Fruit fly (Drosophila melanogaster): ENCODE measurements around the gene Nup154.

Nup154 gene

DNA sequence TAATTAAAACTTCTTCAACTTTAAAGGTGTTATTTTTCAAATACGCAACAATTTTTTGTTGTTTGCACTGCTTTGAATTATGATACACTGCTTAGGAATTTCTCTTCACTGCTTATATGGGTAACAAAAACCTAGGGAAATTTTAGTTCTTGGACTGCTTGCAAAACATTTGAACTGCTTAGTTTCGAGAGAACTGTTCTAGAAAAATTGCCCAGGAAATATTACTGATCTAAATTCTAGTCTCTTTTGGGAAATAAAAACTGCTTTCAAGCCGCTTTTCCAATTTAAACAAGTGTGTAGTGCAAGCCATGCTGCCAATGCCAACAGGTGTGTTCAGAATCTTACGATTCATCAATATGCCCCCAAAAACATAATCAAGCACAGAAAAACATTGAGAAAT, 40.1 kb upstream of the Nup154 start (continued):
- TF ChIP-seq YL-1 (GFP tag; optimal IDR thresholded peaks at IDR 0.05) (peak; percentile 83), Atf3 (GFP tag; optimal IDR thresholded peaks at IDR 0.05) (no peak), psq (GFP tag; optimal IDR thresholded peaks at IDR 0.05) (no peak), pho (GFP tag; optimal IDR thresholded peaks at IDR 0.05) (no peak), CoRest (tag; optimal IDR thresholded peaks at IDR 0.05) (peak; percentile 61), Hr39 (optimal IDR thresholded peaks at IDR 0.05) (no peak), CG10654 (GFP tag; optimal IDR thresholded peaks at IDR 0.05) (no peak), CG10543 (GFP tag; optimal IDR thresholded peaks at IDR 0.05) (peak; percentile 1), sima (GFP tag; optimal IDR thresholded peaks at IDR 0.05) (no peak), Mes4 (GFP tag; optimal IDR thresholded peaks at IDR 0.05) (no peak), cwo (GFP tag; optimal IDR thresholded peaks at IDR 0.05) (no peak), sd (tag; optimal IDR thresholded peaks at IDR 0.05) (peak; percentile 92), D19B (GFP tag; optimal IDR thresholded peaks at IDR 0.05) (no peak), CG11696 (GFP tag; IDR thresholded peaks at IDR 0.05) (no peak), Vsx1 (GFP tag; optimal IDR thresholded peaks at IDR 0.05) (no peak), Awh (GFP tag; IDR thresholded peaks at IDR 0.05) (no peak), jumu (GFP tag; optimal IDR thresholded peaks at IDR 0.05) (no peak), B-H2 (GFP tag; optimal IDR thresholded peaks at IDR 0.05) (no peak), vnd (GFP tag; IDR thresholded peaks at IDR 0.05; ENCODE audit: partially characterized antibody) (no peak), CG14710 (tag; optimal IDR thresholded peaks at IDR 0.05) (peak; percentile 62), fd64A (GFP tag; optimal IDR thresholded peaks at IDR 0.05) (no peak), ranshi (GFP tag; IDR thresholded peaks at IDR 0.05) (no peak), CG17361 (GFP tag; IDR thresholded peaks at IDR 0.05) (peak; percentile 44; the same call in 1 of the 3 replicates), CG11456 (GFP tag; IDR thresholded peaks at IDR 0.05) (no peak), disco-r (GFP tag; optimal IDR thresholded peaks at IDR 0.05) (no peak), crc (GFP tag; optimal IDR thresholded peaks at IDR 0.05) (no peak), CG4424 (GFP tag; optimal IDR thresholded peaks at IDR 0.05) (no peak), CG17829 (tag; optimal IDR thresholded peaks at IDR 0.05) (peak; percentile 61), CG11504 (tag; optimal IDR thresholded peaks at IDR 0.05) (peak; percentile 74), fru (optimal IDR thresholded peaks at IDR 0.05) (no peak), dmrt11E (tag; optimal IDR thresholded peaks at IDR 0.05) (peak; percentile 24), gsb-n (tag; optimal IDR thresholded peaks at IDR 0.05) (peak; percentile 29), CG15514 (GFP tag; optimal IDR thresholded peaks at IDR 0.05) (no peak), CG2202 (tag; optimal IDR thresholded peaks at IDR 0.05) (no peak), gro (GFP tag; optimal IDR thresholded peaks at IDR 0.05) (no peak), CG12769 (tag; optimal IDR thresholded peaks at IDR 0.05) (peak; percentile 2), CG17385 (GFP tag; optimal IDR thresholded peaks at IDR 0.05) (no peak), CG4820 (GFP tag; optimal IDR thresholded peaks at IDR 0.05) (peak; percentile 27), CG18619 (GFP tag; optimal IDR thresholded peaks at IDR 0.05) (no peak), z (GFP tag; IDR thresholded peaks at IDR 0.05) (no peak), CG6175 (GFP tag; IDR thresholded peaks at IDR 0.05) (no peak), CG1832 (GFP tag; optimal IDR thresholded peaks at IDR 0.05) (no peak), CG31365 (tag; optimal IDR thresholded peaks at IDR 0.05) (peak; percentile 100), insv (GFP tag; optimal IDR thresholded peaks at IDR 0.05) (peak in 1 of 2 experiments; percentile 55), Sin3A (optimal IDR thresholded peaks at IDR 0.05) (no peak), Nf-YB (GFP tag; optimal IDR thresholded peaks at IDR 0.05) (no peak), Neu2 (GFP tag; optimal IDR thresholded peaks at IDR 0.05; ENCODE audit: borderline replicate concordance) (no peak), stwl (tag; optimal IDR thresholded peaks at IDR 0.05) (peak; percentile 93), CG4854 (GFP tag; optimal IDR thresholded peaks at IDR 0.05) (no peak), CG12299 (tag; optimal IDR thresholded peaks at IDR 0.05) (no peak), MESR4 (GFP tag; optimal IDR thresholded peaks at IDR 0.05) (no peak), nmo (GFP tag; optimal IDR thresholded peaks at IDR 0.05) (peak; percentile 58)
